In genomic region chrIII:1612974-1613568, ce11 we compare ENCODE assay signal across 5 worm cellular contexts.
TF ChIP-seq lines count a peak whose summit lies in the region.

No protein-coding gene starts in this region.

TF ChIP-seq in whole organism, L3 larva, 47 proteins besides CTCF, POLR2A, EP300 and RAD21:
- TF ChIP-seq mml-1 (tag; optimal IDR thresholded peaks at IDR 0.05; lab: Kevin White, UChicago): no peak
- TF ChIP-seq ceh-28 (tag; optimal IDR thresholded peaks at IDR 0.05; lab: Kevin White, UChicago): peak; percentile 94
- no peak for TF ChIP-seq egl-5 (tag; optimal IDR thresholded peaks at IDR 0.05; lab: Kevin White, UChicago)
- no peak for TF ChIP-seq ztf-11 (tag; optimal IDR thresholded peaks at IDR 0.05; lab: Kevin White, UChicago)
- TF ChIP-seq tbx-2 (tag; optimal IDR thresholded peaks at IDR 0.05; lab: Kevin White, UChicago): no peak
- no peak for TF ChIP-seq nhr-76 (tag; optimal IDR thresholded peaks at IDR 0.05; lab: Kevin White, UChicago)

TF ChIP-seq in whole organism, L4 larva, 104 proteins besides CTCF, POLR2A, EP300 and RAD21:
- TF ChIP-seq daf-8 (GFP tag; IDR thresholded peaks at IDR 0.05; lab: Robert Waterston, UW) (no peak), mdl-1 (tag; optimal IDR thresholded peaks at IDR 0.05; lab: Kevin White, UChicago) (no peak), set-16 (GFP tag; IDR thresholded peaks at IDR 0.05; lab: Robert Waterston, UW) (peak; percentile 76), F44E2.7 (GFP tag; IDR thresholded peaks at IDR 0.05; lab: Robert Waterston, UW) (no peak), cey-2 (tag; optimal IDR thresholded peaks at IDR 0.05; lab: Kevin White, UChicago; ENCODE audit: borderline replicate concordance, insufficient read depth) (no peak), pha-4 (GFP tag; IDR thresholded peaks at IDR 0.05; lab: Robert Waterston, UW) (no peak), pha-4 (tag; optimal IDR thresholded peaks at IDR 0.05; lab: Kevin White, UChicago) (no peak), unc-39 (tag; optimal IDR thresholded peaks at IDR 0.05; lab: Kevin White, UChicago) (no peak), daf-12 (tag; optimal IDR thresholded peaks at IDR 0.05; lab: Kevin White, UChicago) (no peak), spr-1 (tag; optimal IDR thresholded peaks at IDR 0.05; lab: Kevin White, UChicago) (no peak), aly-2 (tag; optimal IDR thresholded peaks at IDR 0.05; lab: Kevin White, UChicago) (no peak), nhr-42 (GFP tag; IDR thresholded peaks at IDR 0.05; lab: Robert Waterston, UW) (no peak), zag-1 (tag; optimal IDR thresholded peaks at IDR 0.05; lab: Kevin White, UChicago) (no peak), ceh-28 (tag; optimal IDR thresholded peaks at IDR 0.05; lab: Kevin White, UChicago) (peak; percentile 98), unc-62 (GFP tag; optimal IDR thresholded peaks at IDR 0.05 in 1 of 2; lab: Kevin White, UChicago) (peak in 1 of 2 experiments; percentile 10), unc-62 (tag; optimal IDR thresholded peaks at IDR 0.05; lab: Kevin White, UChicago) (no peak), ztf-7 (tag; optimal IDR thresholded peaks at IDR 0.05; lab: Kevin White, UChicago) (no peak), mdt-29 (GFP tag; IDR thresholded peaks at IDR 0.05; lab: Robert Waterston, UW) (no peak)

TF ChIP-seq in whole organism, early embryonic, 17 proteins besides CTCF, POLR2A, EP300 and RAD21:
- TF ChIP-seq tbx-37 (GFP tag; conservative IDR thresholded peaks at IDR 0.05; lab: Robert Waterston, UW) (no peak), ets-7 (tag; optimal IDR thresholded peaks at IDR 0.05; lab: Kevin White, UChicago) (no peak), pes-1 (GFP tag; IDR thresholded peaks at IDR 0.05; lab: Robert Waterston, UW) (0 out of 2 replicates have a peak, but pooled peaks have one; percentile 51), aly-1 (tag; optimal IDR thresholded peaks at IDR 0.05; lab: Kevin White, UChicago) (no peak)

TF ChIP-seq in whole organism, midembryonic, 9 proteins besides CTCF, POLR2A, EP300 and RAD21:
- TF ChIP-seq klf-2 (GFP tag; conservative IDR thresholded peaks at IDR 0.05; lab: Robert Waterston, UW) (no peak), T22C8.4 (GFP tag; IDR thresholded peaks at IDR 0.05; lab: Robert Waterston, UW) (peak; percentile 63; the same call in 1 of the 2 replicates), ref-1 (GFP tag; conservative IDR thresholded peaks at IDR 0.05; lab: Robert Waterston, UW) (no peak), tab-1 (GFP tag; IDR thresholded peaks at IDR 0.05; lab: Robert Waterston, UW) (no peak), cog-1 (tag; optimal IDR thresholded peaks at IDR 0.05; lab: Kevin White, UChicago) (no peak), ztf-29 (GFP tag; IDR thresholded peaks at IDR 0.05; lab: Robert Waterston, UW) (no peak), med-1 (GFP tag; optimal IDR thresholded peaks at IDR 0.05; lab: Kevin White, UChicago; ENCODE audit: insufficient read depth) (no peak)
TF ChIP-seq in whole organism, midembryonic: peak in this region for 1.

TF ChIP-seq in whole organism, young adult, 124 proteins besides CTCF, POLR2A, EP300 and RAD21:
- TF ChIP-seq unc-130 (GFP tag; optimal IDR thresholded peaks at IDR 0.05; lab: Kevin White, UChicago): no peak
- TF ChIP-seq ccch-3 (GFP tag; optimal IDR thresholded peaks at IDR 0.05; lab: Kevin White, UChicago): no peak
- peak; percentile 85 for TF ChIP-seq madf-6 (GFP tag; IDR thresholded peaks at IDR 0.05; lab: Robert Waterston, UW)
- no peak for TF ChIP-seq let-526 (GFP tag; IDR thresholded peaks at IDR 0.05; lab: Robert Waterston, UW)
- TF ChIP-seq F49E8.2 (tag; optimal IDR thresholded peaks at IDR 0.05; lab: Kevin White, UChicago; ENCODE audit: insufficient read depth): no peak
- peak; percentile 62; the same call in 1 of the 2 replicates for TF ChIP-seq zfh-2 (GFP tag; conservative IDR thresholded peaks at IDR 0.05; lab: Robert Waterston, UW)
- peak; percentile 59 for TF ChIP-seq madf-8 (GFP tag; conservative IDR thresholded peaks at IDR 0.05; lab: Robert Waterston, UW)
- TF ChIP-seq madf-3 (GFP tag; IDR thresholded peaks at IDR 0.05; lab: Robert Waterston, UW): 0 out of 2 replicates have a peak, but pooled peaks have one; percentile 54
- 0 out of 2 replicates have a peak, but pooled peaks have one; percentile 24 for TF ChIP-seq C17E4.6 (GFP tag; IDR thresholded peaks at IDR 0.05; lab: Robert Waterston, UW)
- TF ChIP-seq B0019.2 (GFP tag; conservative IDR thresholded peaks at IDR 0.05; lab: Robert Waterston, UW): no peak
- TF ChIP-seq Y95B8A.8 (GFP tag; IDR thresholded peaks at IDR 0.05; lab: Robert Waterston, UW): no peak
- peak; percentile 75 for TF ChIP-seq efl-1 (GFP tag; optimal IDR thresholded peaks at IDR 0.05; lab: Kevin White, UChicago)
- 0 out of 2 replicates have a peak, but pooled peaks have one; percentile 26 for TF ChIP-seq ceh-91 (GFP tag; IDR thresholded peaks at IDR 0.05; lab: Robert Waterston, UW)
- peak; percentile 68 for TF ChIP-seq hsf-1 (GFP tag; IDR thresholded peaks at IDR 0.05; lab: Robert Waterston, UW)
- 0 out of 2 replicates have a peak, but pooled peaks have one; percentile 14 for TF ChIP-seq ekl-4 (GFP tag; IDR thresholded peaks at IDR 0.05; lab: Robert Waterston, UW)
- no peak for TF ChIP-seq cebp-1 (GFP tag; IDR thresholded peaks at IDR 0.05; lab: Robert Waterston, UW)
- TF ChIP-seq cebp-1 (tag; optimal IDR thresholded peaks at IDR 0.05; lab: Kevin White, UChicago): no peak
